Fruit fly (Drosophila melanogaster) whole organism, adult: ENCODE measurements around the gene Kdm2.

ENCODE experiments used
- CG11617 ChIP-seq: fragments of 200-800 bp; sonication (Bioruptor generic); optimal IDR thresholded peaks from 2 replicates; lab custom pipeline; 2017; ENCODE audit warnings: mild to moderate bottlenecking, missing biosample characterization, missing genetic modification reagents, missing genetic modification characterization
- CG12768 ChIP-seq: fragments of 200-800 bp; sonication (Bioruptor generic); optimal IDR thresholded peaks from 2 replicates; lab custom pipeline; 2017; ENCODE audit warnings: missing biosample characterization, missing genetic modification characterization, mild to moderate bottlenecking, moderate library complexity, missing genetic modification reagents
- CG14711 ChIP-seq: fragments of 200-800 bp; sonication (Bioruptor generic); optimal IDR thresholded peaks from 2 replicates; lab custom pipeline; 2018; ENCODE audit warnings: missing biosample characterization, mild to moderate bottlenecking, missing genetic modification characterization, moderate library complexity
- CG1620 ChIP-seq: fragments of 200-800 bp; sonication (Bioruptor generic); optimal IDR thresholded peaks from 2 replicates; lab custom pipeline; 2016; ENCODE audit warnings: missing biosample characterization, missing genetic modification characterization
- CG5204 ChIP-seq: fragments of 200-800 bp; sonication (Bioruptor generic); optimal IDR thresholded peaks from 2 replicates; lab custom pipeline; 2016; ENCODE audit warnings: missing biosample characterization, missing genetic modification characterization
- CG7045 ChIP-seq: fragments of 200-800 bp; sonication (Bioruptor generic); optimal IDR thresholded peaks from 2 replicates; lab custom pipeline; 2017; ENCODE audit warnings: missing biosample characterization, mild to moderate bottlenecking, missing genetic modification characterization
- CG7101 ChIP-seq: fragments of 200-800 bp; sonication (Bioruptor generic); optimal IDR thresholded peaks from 2 replicates; lab custom pipeline; 2018; ENCODE audit warnings: missing biosample characterization, mild to moderate bottlenecking, missing genetic modification characterization, moderate library complexity
- Clk ChIP-seq: fragments of 200-800 bp; sonication (Bioruptor generic); optimal IDR thresholded peaks from 2 replicates; lab custom pipeline; 2017; ENCODE audit warnings: missing biosample characterization, missing genetic modification characterization
- Hr96 ChIP-seq: fragments of 200-800 bp; sonication (Bioruptor generic); optimal IDR thresholded peaks from 2 replicates; lab custom pipeline; 2016; ENCODE audit warnings: missing biosample characterization, missing genetic modification characterization
- Mnt ChIP-seq: fragments of 200-800 bp; sonication (Bioruptor generic); optimal IDR thresholded peaks from 2 replicates; lab custom pipeline; 2016; ENCODE audit warnings: missing biosample characterization, mild to moderate bottlenecking, missing genetic modification characterization
- cnc ChIP-seq, 2 experiments: fragments of >200 bp; optimal IDR thresholded peaks; 2 replicates each; lab custom pipeline; 2017
- kay ChIP-seq: fragments of 200-800 bp; sonication (Bioruptor generic); peaks from one replicate; lab custom pipeline; 2016; ENCODE audit warnings: missing biosample characterization, missing genetic modification characterization, borderline replicate concordance
- toe ChIP-seq: fragments of 200-800 bp; sonication (Bioruptor generic); optimal IDR thresholded peaks from 2 replicates; lab custom pipeline; 2016; ENCODE audit warnings: missing biosample characterization, missing genetic modification characterization

DNA sequence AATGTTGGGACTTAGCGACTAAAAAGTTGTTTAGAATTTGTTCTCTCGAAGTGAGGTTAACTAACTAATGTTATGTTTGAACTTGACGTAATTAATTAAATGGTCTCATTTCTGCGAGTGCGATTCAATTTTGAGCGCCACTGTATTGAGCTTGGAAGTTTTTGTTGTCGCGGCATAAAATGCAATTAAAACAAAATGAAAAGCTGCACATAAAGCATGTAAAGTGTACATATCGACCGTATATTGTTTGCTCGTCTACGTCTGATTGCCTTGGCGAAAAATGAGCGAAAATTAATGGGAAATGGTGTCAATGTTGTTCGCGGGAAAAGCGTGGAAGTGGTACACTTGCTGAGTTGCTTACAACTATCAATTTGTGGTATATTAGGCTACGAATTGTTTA is 35.4 kb upstream of the Kdm2 start:
- no peak for TF ChIP-seq CG11617
- no peak for TF ChIP-seq CG5204
- TF ChIP-seq cnc (optimal IDR thresholded peaks at IDR 0.05; lab: Kevin White, UChicago): no peak
- no peak for TF ChIP-seq Hr96 (GFP tag; lab: Kevin White, UChicago)
- TF ChIP-seq Clk (GFP tag; lab: Kevin White, UChicago): no peak
- TF ChIP-seq kay (GFP tag; lab: Kevin White, UChicago): no peak
- no peak for TF ChIP-seq CG14711 (tag; lab: Kevin White, UChicago)
- no peak for TF ChIP-seq CG7045
- TF ChIP-seq CG1620: no peak
- TF ChIP-seq CG7101 (tag; lab: Kevin White, UChicago): no peak
- TF ChIP-seq Mnt (GFP tag; lab: Kevin White, UChicago): no peak
- TF ChIP-seq toe (GFP tag; lab: Kevin White, UChicago): no peak
- no peak for TF ChIP-seq CG12768 (GFP tag; lab: Kevin White, UChicago)
